Worm (Caenorhabditis elegans): ENCODE measurements around the gene fbxb-82.

Gene fbxb-82

DNA sequence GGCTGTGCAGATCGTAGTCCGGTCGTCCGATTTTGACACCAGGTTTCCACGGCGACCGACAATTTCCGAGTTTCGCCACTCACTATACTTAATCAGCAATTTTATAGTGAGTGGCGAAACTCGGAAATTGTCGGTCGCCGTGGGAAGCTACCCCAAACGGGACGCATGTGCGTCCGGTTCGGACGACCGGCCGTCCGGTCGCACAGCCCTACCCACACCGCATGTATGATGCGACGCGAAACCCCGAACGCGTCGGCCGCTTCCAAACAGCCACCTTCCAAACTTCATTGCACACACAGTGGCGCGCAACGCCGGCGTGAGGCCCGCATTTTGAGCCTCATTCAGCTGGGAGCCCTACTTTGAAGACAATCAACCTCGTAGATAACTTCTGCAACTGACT, 8.1 kb upstream of the fbxb-82 start:
- no peak for TF ChIP-seq mep-1 (tag; optimal IDR thresholded peaks at IDR 0.05)

DNA sequence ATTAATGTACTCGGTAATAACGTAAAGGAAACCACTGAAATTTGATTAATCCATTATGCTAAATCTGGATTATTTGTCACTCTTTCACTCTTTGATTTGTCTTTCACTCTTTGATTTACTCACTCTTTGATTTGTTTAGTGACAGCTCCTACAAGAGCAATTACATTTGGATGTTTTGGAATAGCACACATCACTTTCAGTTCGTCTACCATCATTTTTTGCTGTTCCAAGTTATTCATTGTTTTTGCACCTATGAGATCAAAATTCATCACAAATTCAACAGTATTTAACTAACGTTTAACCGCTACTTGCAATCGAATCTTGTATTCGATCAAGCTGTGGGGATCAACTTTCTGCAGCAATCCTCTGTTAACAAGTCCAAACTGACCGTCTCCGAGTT, 6.1 kb upstream of the fbxb-82 start:
- TF ChIP-seq unc-130 (tag; optimal IDR thresholded peaks at IDR 0.05) (no peak), dpl-1 (GFP tag; optimal IDR thresholded peaks at IDR 0.05) (no peak), efl-1 (optimal IDR thresholded peaks at IDR 0.05) (no peak), efl-1 (GFP tag; optimal IDR thresholded peaks at IDR 0.05 in 1 of 2) (peak in 1 of 2 experiments; percentile 69), nhr-76 (tag; optimal IDR thresholded peaks at IDR 0.05) (no peak), fkh-10 (GFP tag; optimal IDR thresholded peaks at IDR 0.05) (no peak), nhr-71 (tag; optimal IDR thresholded peaks at IDR 0.05) (no peak)

DNA sequence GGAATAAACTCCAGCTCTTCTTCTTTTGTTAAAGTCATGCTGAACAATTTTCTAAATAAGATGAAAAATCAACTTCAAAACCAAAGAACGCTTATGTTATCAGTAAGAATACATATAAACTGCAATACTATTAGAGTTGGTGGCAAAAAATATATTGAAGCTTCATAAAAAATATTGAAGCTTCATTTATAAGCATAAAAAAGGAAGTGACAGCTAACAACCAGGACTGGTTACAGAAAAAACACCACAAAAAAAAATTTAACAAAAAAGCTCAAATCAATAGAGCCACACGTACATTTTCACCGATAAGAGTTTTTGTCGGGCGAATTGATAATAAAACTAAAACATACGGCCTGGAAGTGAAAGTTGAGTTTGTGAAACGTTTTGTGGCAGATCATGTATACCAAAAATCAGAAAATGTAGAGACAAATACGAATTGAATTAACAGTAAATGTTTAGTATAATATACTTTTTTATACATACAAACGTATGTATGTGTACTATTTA, 4.6 kb upstream of the fbxb-82 start, which contains the start of gene sqst-5:
sqst-5 (minus strand) TSS at position 51 of the 507 bp plus-strand sequence.
- TF ChIP-seq elt-2 (tag; optimal IDR thresholded peaks at IDR 0.05) (peak; percentile 36), isw-1 (GFP tag; IDR thresholded peaks at IDR 0.05) (no peak), blmp-1 (tag; optimal IDR thresholded peaks at IDR 0.05) (no peak), nhr-12 (tag; optimal IDR thresholded peaks at IDR 0.05) (no peak)

DNA sequence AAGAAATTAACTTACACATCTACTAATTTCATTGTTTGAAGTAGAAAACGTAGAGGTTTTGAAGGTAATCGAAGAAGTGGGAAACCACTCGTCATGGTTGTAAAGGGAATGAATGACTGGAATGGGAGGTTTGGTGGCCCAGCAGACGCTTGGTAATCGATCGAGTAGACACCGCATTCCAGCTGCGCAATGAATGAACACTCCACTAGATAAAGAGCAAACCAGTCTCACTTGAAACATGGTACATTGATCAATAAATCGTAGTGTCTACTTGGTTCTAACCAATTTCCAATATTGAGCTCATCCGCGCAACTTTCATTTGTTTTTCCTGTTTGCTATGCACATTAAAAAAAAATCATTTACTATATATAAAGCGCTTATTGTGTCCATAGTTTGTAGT, 3.3 kb upstream of the fbxb-82 start, which contains the start of gene fbxb-84:
fbxb-84 (minus strand) TSS at position 101 of the 400 bp plus-strand sequence.
- TF ChIP-seq efl-1 (optimal IDR thresholded peaks at IDR 0.05) (no peak), efl-1 (GFP tag; optimal IDR thresholded peaks at IDR 0.05 in 1 of 2) (no peak), vab-15 (tag; optimal IDR thresholded peaks at IDR 0.05) (no peak), snu-23 (GFP tag; optimal IDR thresholded peaks at IDR 0.05) (no peak), lin-14 (GFP tag; optimal IDR thresholded peaks at IDR 0.05) (no peak), ceh-8 (GFP tag; optimal IDR thresholded peaks at IDR 0.05) (no peak), efl-3 (GFP tag; optimal IDR thresholded peaks at IDR 0.05) (no peak), aha-1 (tag; optimal IDR thresholded peaks at IDR 0.05) (no peak)

DNA sequence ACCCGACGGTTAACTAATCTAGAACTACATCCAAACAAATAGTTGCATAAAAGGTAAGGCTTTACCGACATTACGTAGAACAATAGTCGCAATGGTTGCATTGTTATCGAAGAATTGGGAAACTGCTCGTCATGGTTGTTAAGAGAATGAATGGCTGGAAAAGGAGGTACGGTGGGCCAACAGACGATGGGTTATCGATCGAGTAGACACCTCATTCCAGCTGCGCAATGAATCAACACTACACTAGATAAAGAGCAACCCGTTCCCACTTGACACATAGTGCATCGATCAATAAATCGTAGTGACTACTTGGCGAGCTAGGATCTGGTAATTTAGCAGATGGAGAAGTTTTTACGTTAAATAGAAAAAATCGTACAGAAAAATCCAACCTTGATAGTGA, 2.1 kb upstream of the fbxb-82 start, which contains the start of the genes T17A3.12 and fbxb-83:
T17A3.12 (minus strand) TSS at position 101 of the 400 bp plus-strand sequence.
fbxb-83 (minus strand) TSS at position 134 of the 400 bp plus-strand sequence.
- no peak for TF ChIP-seq swsn-7 (tag; optimal IDR thresholded peaks at IDR 0.05)
- TF ChIP-seq unc-30 (tag; optimal IDR thresholded peaks at IDR 0.05), result no peak
- no peak for TF ChIP-seq lin-39 (tag; optimal IDR thresholded peaks at IDR 0.05)
- no peak for TF ChIP-seq egl-27 (tag; optimal IDR thresholded peaks at IDR 0.05)
- no peak for TF ChIP-seq jun-1 (tag; optimal IDR thresholded peaks at IDR 0.05)
- no peak for TF ChIP-seq mep-1 (tag; optimal IDR thresholded peaks at IDR 0.05)
- no peak for TF ChIP-seq lin-15B (tag; optimal IDR thresholded peaks at IDR 0.05)
- no peak for TF ChIP-seq nhr-19 (GFP tag; conservative IDR thresholded peaks at IDR 0.05)
- no peak for TF ChIP-seq lin-14 (GFP tag; optimal IDR thresholded peaks at IDR 0.05)
- TF ChIP-seq mef-2 (tag; optimal IDR thresholded peaks at IDR 0.05), result no peak
- TF ChIP-seq ces-1 (GFP tag; optimal IDR thresholded peaks at IDR 0.05), result no peak
- TF ChIP-seq sox-4 (tag; optimal IDR thresholded peaks at IDR 0.05), result no peak
- TF ChIP-seq fkh-8 (tag; optimal IDR thresholded peaks at IDR 0.05), result no peak
- no peak for TF ChIP-seq fos-1 (tag; optimal IDR thresholded peaks at IDR 0.05)
- TF ChIP-seq snu-23 (GFP tag; optimal IDR thresholded peaks at IDR 0.05), result no peak
- no peak for TF ChIP-seq lsy-2 (tag; optimal IDR thresholded peaks at IDR 0.05)
- no peak for TF ChIP-seq ceh-8 (GFP tag; optimal IDR thresholded peaks at IDR 0.05)

DNA sequence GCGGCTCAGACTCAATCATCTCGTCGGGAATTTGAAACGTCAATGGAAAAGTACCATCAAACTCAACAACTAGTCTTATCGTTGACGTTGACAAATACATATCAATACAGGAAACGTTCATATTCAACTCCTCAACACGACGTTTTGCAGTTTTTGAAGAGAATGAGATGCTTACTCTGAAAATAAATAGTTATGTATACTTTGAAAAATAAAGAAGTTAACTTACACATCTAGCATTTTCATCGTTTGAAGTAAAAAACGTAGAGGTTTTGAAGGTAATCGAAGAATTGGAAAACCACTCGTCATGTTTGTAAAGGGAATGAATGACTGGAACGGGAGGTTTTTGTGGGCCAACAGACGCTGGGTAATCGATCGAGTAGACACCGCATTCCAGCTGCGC, 2.1 kb downstream of the fbxb-82 start, which contains the start of gene fbxb-81:
fbxb-81 (minus strand) TSS at position 314 of the 400 bp plus-strand sequence.
- TF ChIP-seq jun-1 (tag; optimal IDR thresholded peaks at IDR 0.05), result no peak
- no peak for TF ChIP-seq egl-27 (tag; optimal IDR thresholded peaks at IDR 0.05)
- TF ChIP-seq blmp-1 (tag; optimal IDR thresholded peaks at IDR 0.05), result no peak
- no peak for TF ChIP-seq hlh-17 (GFP tag; optimal IDR thresholded peaks at IDR 0.05; ENCODE audit: borderline replicate concordance)
- no peak for TF ChIP-seq fkh-10 (GFP tag; optimal IDR thresholded peaks at IDR 0.05)
- TF ChIP-seq vab-15 (tag; optimal IDR thresholded peaks at IDR 0.05), result no peak
- no peak for TF ChIP-seq ceh-63 (GFP tag; optimal IDR thresholded peaks at IDR 0.05)
- TF ChIP-seq snpc-4 (tag; optimal IDR thresholded peaks at IDR 0.05), result no peak
- TF ChIP-seq ztf-4 (tag; optimal IDR thresholded peaks at IDR 0.05), result no peak
